Fruit fly (Drosophila melanogaster) whole organism, embryonic: Measurements from ENCODE around the gene Cpr67Fa2.

ENCODE experiments used
- Asciz ChIP-seq: fragments of 200-800 bp; sonication (Bioruptor generic); optimal IDR thresholded peaks from 2 replicates; lab custom pipeline; 2017; ENCODE audit warnings: missing biosample characterization, mild to moderate bottlenecking, missing genetic modification characterization, missing genetic modification reagents
- B-H2 ChIP-seq: fragments of 200-800 bp; sonication (Bioruptor generic); optimal IDR thresholded peaks from 2 replicates; lab custom pipeline; 2018; ENCODE audit warnings: missing biosample characterization, mild to moderate bottlenecking, missing genetic modification characterization
- BtbVII ChIP-seq: fragments of 200-800 bp; sonication (Bioruptor generic); optimal IDR thresholded peaks from 3 replicates; lab custom pipeline; 2017; ENCODE audit warnings: missing biosample characterization, mild to moderate bottlenecking, missing genetic modification characterization
- CG10543 ChIP-seq: fragments of 200-800 bp; sonication (Bioruptor generic); optimal IDR thresholded peaks from 3 replicates; lab custom pipeline; 2017; ENCODE audit warnings: missing biosample characterization, mild to moderate bottlenecking, missing genetic modification characterization, moderate library complexity
- CG11456 ChIP-seq: fragments of 200-800 bp; sonication (Bioruptor generic); IDR thresholded peaks from 3 replicates; pipeline ENCODE4 v1.3.6; 2022; ENCODE audit warnings: missing biosample characterization, missing genetic modification characterization
- CG11723 ChIP-seq: fragments of 200-800 bp; sonication (Bioruptor generic); optimal IDR thresholded peaks from 2 replicates; lab custom pipeline; 2017; ENCODE audit warnings: missing biosample characterization, mild to moderate bottlenecking, missing genetic modification characterization
- CG12391 ChIP-seq: fragments of 200-800 bp; sonication (Bioruptor generic); optimal IDR thresholded peaks from 3 replicates; lab custom pipeline; 2018; ENCODE audit warnings: missing biosample characterization, mild to moderate bottlenecking, missing genetic modification characterization, moderate library complexity
- CG15514 ChIP-seq: fragments of 200-800 bp; sonication (Bioruptor generic); optimal IDR thresholded peaks from 3 replicates; lab custom pipeline; 2017; ENCODE audit warnings: missing biosample characterization, missing genetic modification characterization, mild to moderate bottlenecking, moderate library complexity, missing genetic modification reagents
- CG1602 ChIP-seq: fragments of 200-800 bp; sonication (Bioruptor generic); optimal IDR thresholded peaks from 3 replicates; lab custom pipeline; 2016; ENCODE audit warnings: missing biosample characterization, missing genetic modification characterization
- CG16779 ChIP-seq: fragments of 200-800 bp; sonication (Bioruptor generic); IDR thresholded peaks from 2 replicates; pipeline ENCODE4 v1.3.6; 2022; ENCODE audit warnings: missing biosample characterization, missing genetic modification characterization
- CG17612 ChIP-seq: fragments of 200-800 bp; sonication (Bioruptor generic); IDR thresholded peaks from 2 replicates; pipeline ENCODE4 v1.3.6; 2022; ENCODE audit warnings: missing biosample characterization, missing genetic modification characterization
- CG18476 ChIP-seq: fragments of 200-800 bp; sonication (Bioruptor generic); optimal IDR thresholded peaks from 2 replicates; lab custom pipeline; 2016; ENCODE audit warnings: missing biosample characterization, mild to moderate bottlenecking, missing genetic modification characterization
- CG30020 ChIP-seq: fragments of 200-800 bp; optimal IDR thresholded peaks from 2 replicates; lab custom pipeline; 2019; ENCODE audit warnings: missing biosample characterization, mild to moderate bottlenecking, missing genetic modification characterization, moderate library complexity
- CG31224 ChIP-seq: fragments of 200-800 bp; sonication (Bioruptor generic); IDR thresholded peaks from 2 replicates; pipeline ENCODE4 v1.3.6; 2022; ENCODE audit warnings: missing biosample characterization, missing genetic modification characterization
- CG32772 ChIP-seq: fragments of 200-800 bp; sonication (Bioruptor generic); IDR thresholded peaks from 2 replicates; pipeline ENCODE4 v1.3.6; 2022; ENCODE audit warnings: missing biosample characterization, missing genetic modification characterization
- CG4360 ChIP-seq: fragments of 200-800 bp; sonication (Bioruptor generic); IDR thresholded peaks from 2 replicates; pipeline ENCODE4 v1.3.6; 2022; ENCODE audit warnings: missing biosample characterization, missing genetic modification characterization
- CG6175 ChIP-seq: fragments of 200-800 bp; sonication (Bioruptor generic); IDR thresholded peaks from 3 replicates; pipeline ENCODE4 v1.3.6; 2022; ENCODE audit warnings: missing biosample characterization, missing genetic modification characterization
- CG6272 ChIP-seq: fragments of 200-800 bp; sonication (Bioruptor generic); IDR thresholded peaks from 2 replicates; pipeline ENCODE4 v1.3.6; 2022; ENCODE audit warnings: missing biosample characterization, missing genetic modification characterization
- CG6813 ChIP-seq: fragments of 200-800 bp; sonication (Bioruptor generic); optimal IDR thresholded peaks from 2 replicates; lab custom pipeline; 2017; ENCODE audit warnings: missing biosample characterization, missing genetic modification characterization, mild to moderate bottlenecking, moderate library complexity, missing genetic modification reagents
- CG7556 ChIP-seq: fragments of 200-800 bp; sonication (Bioruptor generic); optimal IDR thresholded peaks from 2 replicates; lab custom pipeline; 2017; ENCODE audit warnings: missing biosample characterization, mild to moderate bottlenecking, missing genetic modification characterization
- CG7839 ChIP-seq: fragments of 200-800 bp; sonication (Bioruptor generic); optimal IDR thresholded peaks from 3 replicates; lab custom pipeline; 2018; ENCODE audit warnings: missing biosample characterization, mild to moderate bottlenecking, missing genetic modification characterization, moderate library complexity
- CG8290 ChIP-seq, 3 experiments: fragments of 200-800 bp; sonication (Bioruptor generic); optimal IDR thresholded peaks; 2 replicates each; lab custom pipeline; 2016 to 2019; ENCODE audit warnings: missing biosample characterization in 3 of 3, missing genetic modification characterization in 3 of 3, mild to moderate bottlenecking in 2 of 3, moderate library complexity in 1 of 3
- CG8924 ChIP-seq: fragments of 200-800 bp; optimal IDR thresholded peaks from 3 replicates; lab custom pipeline; 2019; ENCODE audit warnings: missing biosample characterization, mild to moderate bottlenecking, missing genetic modification characterization, moderate library complexity
- CG9727 ChIP-seq: fragments of 200-800 bp; sonication (Bioruptor generic); optimal IDR thresholded peaks from 3 replicates; lab custom pipeline; 2017; ENCODE audit warnings: missing biosample characterization, mild to moderate bottlenecking, missing genetic modification characterization
- Chrac-16 ChIP-seq: fragments of 200-800 bp; sonication (Bioruptor generic); optimal IDR thresholded peaks from 3 replicates; lab custom pipeline; 2016; ENCODE audit warnings: missing biosample characterization, missing genetic modification characterization
- D19B ChIP-seq: fragments of 200-800 bp; sonication (Bioruptor generic); optimal IDR thresholded peaks from 2 replicates; lab custom pipeline; 2017; ENCODE audit warnings: missing biosample characterization, mild to moderate bottlenecking, missing genetic modification characterization
- HLH4C ChIP-seq: fragments of 200-800 bp; sonication (Bioruptor generic); IDR thresholded peaks from 3 replicates; pipeline ENCODE4 v1.3.6; 2022; ENCODE audit warnings: missing biosample characterization, missing genetic modification characterization; ENCODE audit not compliant: partially characterized antibody
- Hr39 ChIP-seq: fragments of >200 bp; optimal IDR thresholded peaks from 2 replicates; lab custom pipeline; 2017
- Hr51 ChIP-seq, 2 experiments: fragments of 200-800 bp; sonication (Bioruptor generic); optimal IDR thresholded peaks; 2 replicates in 1 of 2; 3 replicates in 1 of 2; lab custom pipeline; 2016 to 2018; ENCODE audit warnings: missing biosample characterization in 2 of 2, missing genetic modification characterization in 2 of 2, mild to moderate bottlenecking in 1 of 2, moderate library complexity in 1 of 2
- Hr78 ChIP-seq, 2 experiments: fragments of 200-800 bp in 1 of 2; fragments of >200 bp in 1 of 2; sonication (Bioruptor generic) in 1 of 2; optimal IDR thresholded peaks; 2 replicates each; lab custom pipeline; 2017 to 2019; ENCODE audit warnings: missing biosample characterization in 2 of 2, missing genetic modification characterization in 2 of 2, mild to moderate bottlenecking in 1 of 2, moderate library complexity in 1 of 2
- Lhr ChIP-seq: fragments of 200-800 bp; sonication (Bioruptor generic); optimal IDR thresholded peaks from 3 replicates; lab custom pipeline; 2017; ENCODE audit warnings: mild to moderate bottlenecking, missing biosample characterization, missing genetic modification reagents, missing genetic modification characterization
- NC2β ChIP-seq: fragments of 200-800 bp; sonication (Bioruptor generic); optimal IDR thresholded peaks from 2 replicates; lab custom pipeline; 2016; ENCODE audit warnings: missing biosample characterization, missing genetic modification characterization
- Ravus ChIP-seq: fragments of 200-800 bp; sonication (Bioruptor generic); IDR thresholded peaks from 2 replicates; pipeline ENCODE4 v1.3.6; 2022; ENCODE audit warnings: missing biosample characterization, missing genetic modification characterization
- Sox100B ChIP-seq: fragments of 200-800 bp; sonication (Bioruptor generic); optimal IDR thresholded peaks from 3 replicates; lab custom pipeline; 2018; ENCODE audit warnings: missing biosample characterization, mild to moderate bottlenecking, missing genetic modification characterization
- Spps ChIP-seq: fragments of 200-800 bp; sonication (Bioruptor generic); optimal IDR thresholded peaks from 2 replicates; lab custom pipeline; 2018; ENCODE audit warnings: missing biosample characterization, mild to moderate bottlenecking, missing genetic modification characterization
- ash1 ChIP-seq: fragments of 200-800 bp; sonication (Bioruptor generic); optimal IDR thresholded peaks from 2 replicates; lab custom pipeline; 2018; ENCODE audit warnings: missing biosample characterization, mild to moderate bottlenecking, missing genetic modification characterization
- disco-r ChIP-seq: fragments of 200-800 bp; sonication (Bioruptor generic); optimal IDR thresholded peaks from 2 replicates; lab custom pipeline; 2016; ENCODE audit warnings: missing biosample characterization, missing genetic modification characterization
- her ChIP-seq: fragments of 200-800 bp; sonication (Bioruptor generic); optimal IDR thresholded peaks from 2 replicates; lab custom pipeline; 2016; ENCODE audit warnings: missing biosample characterization, missing genetic modification characterization
- hkb ChIP-seq, 2 experiments: fragments of 200-800 bp in 1 of 2; fragments of >200 bp in 1 of 2; sonication (Bioruptor generic) in 1 of 2; IDR thresholded peaks in 1 of 2; optimal IDR thresholded peaks in 1 of 2; 2 replicates each; pipeline versions ENCODE4 v1.3.6 to Lab custom; 2017 to 2022; ENCODE audit warnings: missing biosample characterization in 1 of 2, missing genetic modification characterization in 1 of 2
- insv ChIP-seq, 2 experiments: fragments of 200-800 bp; sonication (Bioruptor generic); optimal IDR thresholded peaks; 3 replicates each; lab custom pipeline; 2016 to 2018; ENCODE audit warnings: missing biosample characterization in 2 of 2, missing genetic modification characterization in 2 of 2
- knrl ChIP-seq: fragments of 200-800 bp; sonication (Bioruptor generic); IDR thresholded peaks from 3 replicates; pipeline ENCODE4 v1.3.6; 2022; ENCODE audit warnings: missing biosample characterization, missing genetic modification characterization; ENCODE audit not compliant: partially characterized antibody
- odd ChIP-seq: fragments of 200-800 bp; sonication (Bioruptor generic); optimal IDR thresholded peaks from 2 replicates; lab custom pipeline; 2017; ENCODE audit warnings: missing biosample characterization, mild to moderate bottlenecking, missing genetic modification characterization
- onecut ChIP-seq: fragments of 200-800 bp; sonication (Bioruptor generic); IDR thresholded peaks from 2 replicates; pipeline ENCODE4 v1.3.6; 2022; ENCODE audit warnings: missing biosample characterization, missing genetic modification characterization
- sima ChIP-seq: fragments of 200-800 bp; sonication (Bioruptor generic); optimal IDR thresholded peaks from 2 replicates; lab custom pipeline; 2016; ENCODE audit warnings: missing biosample characterization, missing genetic modification characterization
- tap ChIP-seq: fragments of 200-800 bp; optimal IDR thresholded peaks from 3 replicates; lab custom pipeline; 2019; ENCODE audit warnings: missing biosample characterization, mild to moderate bottlenecking, missing genetic modification characterization, moderate library complexity
- trh ChIP-seq: fragments of 200-800 bp; sonication (Bioruptor generic); optimal IDR thresholded peaks from 2 replicates; lab custom pipeline; 2016; ENCODE audit warnings: missing biosample characterization, missing genetic modification characterization
- unpg ChIP-seq: fragments of 200-800 bp; sonication (Bioruptor generic); optimal IDR thresholded peaks from 3 replicates; lab custom pipeline; 2018; ENCODE audit warnings: missing biosample characterization, mild to moderate bottlenecking, missing genetic modification characterization, moderate library complexity
- wek ChIP-seq: fragments of 200-800 bp; sonication (Bioruptor generic); optimal IDR thresholded peaks from 3 replicates; lab custom pipeline; 2018; ENCODE audit warnings: missing biosample characterization, mild to moderate bottlenecking, missing genetic modification characterization, moderate library complexity

Cpr67Fa2 gene

DNA sequence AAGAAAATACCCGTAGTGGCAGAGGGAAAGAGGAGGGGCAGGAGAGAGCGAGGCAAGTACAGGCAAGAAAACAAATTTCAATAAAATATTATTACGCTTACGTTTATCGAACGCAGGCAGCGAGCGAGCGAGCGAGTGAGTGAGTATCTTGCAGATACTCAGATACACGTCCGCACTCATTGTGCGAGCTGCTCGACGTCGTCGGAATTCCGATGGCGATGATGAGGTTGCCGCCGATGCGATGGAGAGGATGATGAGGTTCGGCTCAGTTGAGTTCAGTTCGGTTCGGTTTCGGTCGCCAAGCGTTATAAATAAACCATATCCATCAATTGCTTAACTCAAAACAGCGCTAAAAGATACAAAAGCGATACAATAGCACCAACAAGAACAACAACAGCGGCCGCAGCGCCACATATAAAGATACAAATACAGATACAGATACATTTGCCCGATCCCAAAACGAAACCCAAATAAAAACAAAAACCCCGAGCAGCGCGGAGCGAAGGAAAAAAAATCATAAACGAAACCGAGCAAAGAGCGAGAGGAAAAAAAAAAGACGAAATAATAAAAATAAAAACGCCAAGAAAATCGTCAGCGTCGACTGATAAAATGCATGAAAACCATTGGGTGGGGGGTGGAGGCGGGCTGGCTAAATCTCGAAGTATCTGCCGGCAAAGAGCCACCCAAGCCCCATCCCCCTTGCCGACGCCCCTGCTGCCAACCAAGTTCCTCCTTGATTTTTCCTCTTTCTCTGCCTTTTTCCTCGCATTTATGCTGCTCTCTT, 39.0 kb upstream of the Cpr67Fa2 start (continued):
- peak; percentile 63 for TF ChIP-seq CG4360
- peak; percentile 37 for TF ChIP-seq her (GFP tag; lab: Kevin White, UChicago)
- TF ChIP-seq hkb (optimal IDR thresholded peaks at IDR 0.05; lab: Kevin White, UChicago) = no peak
- no peak for TF ChIP-seq hkb (GFP tag; IDR thresholded peaks at IDR 0.05; lab: Robert Waterston, UW)
- no peak for TF ChIP-seq NC2β (GFP tag; lab: Kevin White, UChicago)
- no peak for TF ChIP-seq sima (GFP tag; lab: Kevin White, UChicago)
- TF ChIP-seq Sox100B = no peak
- no peak for TF ChIP-seq Hr39 (lab: Kevin White, UChicago)
- TF ChIP-seq CG8290 (GFP tag; optimal IDR thresholded peaks at IDR 0.05; lab: Kevin White, UChicago) = no peak
- peak in 1 of 2 experiments; percentile 54 for TF ChIP-seq CG8290 (tag; optimal IDR thresholded peaks at IDR 0.05; lab: Kevin White, UChicago)
- no peak for TF ChIP-seq CG7839 (tag; lab: Kevin White, UChicago)
- TF ChIP-seq CG30020 = no peak
- TF ChIP-seq CG9727 = peak; percentile 6
- no peak for TF ChIP-seq insv (GFP tag; optimal IDR thresholded peaks at IDR 0.05; lab: Kevin White, UChicago)
- TF ChIP-seq CG17612 (GFP tag; lab: Robert Waterston, UW) = no peak
- no peak for TF ChIP-seq CG1602
- no peak for TF ChIP-seq disco-r (GFP tag; lab: Kevin White, UChicago)
- TF ChIP-seq CG6813 (GFP tag; lab: Kevin White, UChicago) = no peak
- TF ChIP-seq Ravus (GFP tag; lab: Robert Waterston, UW) = no peak
- no peak for TF ChIP-seq CG8924 (tag; lab: Kevin White, UChicago)
- no peak for TF ChIP-seq D19B (GFP tag; lab: Kevin White, UChicago)
- TF ChIP-seq CG10543 (GFP tag; lab: Kevin White, UChicago) = peak; percentile 70
- TF ChIP-seq Chrac-16 (GFP tag; lab: Kevin White, UChicago) = peak; percentile 22
- TF ChIP-seq Spps (tag; lab: Kevin White, UChicago) = no peak
- TF ChIP-seq CG6175 = no peak
- no peak for TF ChIP-seq BtbVII (GFP tag; lab: Kevin White, UChicago)
- TF ChIP-seq Hr51 (GFP tag; optimal IDR thresholded peaks at IDR 0.05; lab: Kevin White, UChicago) = no peak
- TF ChIP-seq knrl (GFP tag; lab: Robert Waterston, UW) = 0 out of 3 replicates have a peak, but pooled peaks have one; percentile 38
- TF ChIP-seq CG7556 (GFP tag; lab: Kevin White, UChicago) = no peak
- TF ChIP-seq CG11723 (GFP tag; lab: Kevin White, UChicago) = no peak
- no peak for TF ChIP-seq ash1 (GFP tag; lab: Kevin White, UChicago)
- no peak; the same call in 2 of the 3 replicates for TF ChIP-seq CG11456
- TF ChIP-seq wek (GFP tag; lab: Kevin White, UChicago) = no peak
- no peak for TF ChIP-seq trh (GFP tag; lab: Kevin White, UChicago)
- no peak for TF ChIP-seq CG16779 (GFP tag; lab: Robert Waterston, UW)
- TF ChIP-seq onecut (GFP tag; lab: Robert Waterston, UW) = peak; percentile 12; the same call in 1 of the 2 replicates
- no peak for TF ChIP-seq CG31224 (GFP tag; lab: Robert Waterston, UW)
- TF ChIP-seq CG32772 (GFP tag; lab: Robert Waterston, UW) = peak; percentile 69
- no peak for TF ChIP-seq CG6272 (GFP tag; lab: Robert Waterston, UW)
- TF ChIP-seq CG15514 (GFP tag; lab: Kevin White, UChicago) = no peak
- no peak for TF ChIP-seq Asciz
- TF ChIP-seq B-H2 (GFP tag; lab: Kevin White, UChicago) = peak; percentile 18
- no peak for TF ChIP-seq CG18476
- TF ChIP-seq HLH4C = no peak
- TF ChIP-seq tap = no peak
- TF ChIP-seq unpg (GFP tag; lab: Kevin White, UChicago) = no peak
- TF ChIP-seq Lhr (GFP tag; lab: Kevin White, UChicago) = no peak
- TF ChIP-seq Hr78 (GFP tag; optimal IDR thresholded peaks at IDR 0.05; lab: Kevin White, UChicago) = no peak
- TF ChIP-seq odd = no peak
- TF ChIP-seq CG12391 (tag; lab: Kevin White, UChicago) = no peak
